Fruit fly (Drosophila melanogaster): ENCODE data around the gene CG31342.

CG31342 gene

DNA sequence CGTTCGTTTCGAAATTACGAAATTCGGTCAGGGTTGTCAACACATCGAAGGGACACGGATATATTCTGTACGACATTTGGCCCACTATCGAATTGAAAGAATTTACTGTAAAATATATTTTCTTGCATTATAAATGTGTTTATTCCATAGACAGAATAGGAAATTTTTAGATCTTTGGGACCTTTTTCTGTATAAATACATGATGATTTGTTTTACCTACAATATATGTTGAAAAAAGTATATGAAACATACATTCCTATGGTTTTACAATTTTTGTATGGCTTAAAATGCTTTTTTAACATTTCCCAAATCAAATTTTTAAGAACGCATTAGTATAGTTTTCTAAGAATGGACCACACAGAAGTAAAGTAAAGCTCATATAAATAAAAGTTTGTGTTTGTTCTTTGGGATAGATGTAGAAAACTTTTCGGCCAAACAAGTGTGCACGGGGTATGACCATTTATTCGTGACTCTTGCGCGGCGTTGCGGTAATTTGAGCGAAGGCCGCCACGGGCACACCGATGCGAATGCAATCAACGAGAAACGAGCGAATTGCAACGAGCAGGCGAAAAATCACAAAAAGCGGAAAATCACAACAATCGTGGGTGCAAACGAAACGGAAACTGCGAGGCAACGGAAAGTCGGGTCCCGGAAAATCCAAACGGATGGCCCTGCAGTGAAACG lies 11.9 kb downstream of the CG31342 start, which contains the start of the genes CG17327, CG44194 and CG7518 (continued):
- no peak for TF ChIP-seq cad (GFP tag; optimal IDR thresholded peaks at IDR 0.05)
- no peak for TF ChIP-seq CG8478 (optimal IDR thresholded peaks at IDR 0.05)
- TF ChIP-seq Eip74EF (GFP tag; optimal IDR thresholded peaks at IDR 0.05): no peak
- no peak for TF ChIP-seq abd-A (tag; optimal IDR thresholded peaks at IDR 0.05)
- TF ChIP-seq eyg (GFP tag; optimal IDR thresholded peaks at IDR 0.05): no peak
- peak; percentile 11 for TF ChIP-seq CG1602 (GFP tag; optimal IDR thresholded peaks at IDR 0.05)
- no peak for TF ChIP-seq fd3F (GFP tag; optimal IDR thresholded peaks at IDR 0.05)
- TF ChIP-seq ems (GFP tag; optimal IDR thresholded peaks at IDR 0.05): no peak
- no peak for TF ChIP-seq CG1792 (GFP tag; optimal IDR thresholded peaks at IDR 0.05)
- no peak for TF ChIP-seq CG6854 (GFP tag; optimal IDR thresholded peaks at IDR 0.05)
- no peak for TF ChIP-seq Adf1 (GFP tag; IDR thresholded peaks at IDR 0.05)
- no peak for TF ChIP-seq h (optimal IDR thresholded peaks at IDR 0.05)
- peak; percentile 41 for TF ChIP-seq stwl (tag; optimal IDR thresholded peaks at IDR 0.05)
- TF ChIP-seq p53 (GFP tag; optimal IDR thresholded peaks at IDR 0.05): no peak
- TF ChIP-seq CG13296 (GFP tag; optimal IDR thresholded peaks at IDR 0.05): no peak
- TF ChIP-seq amos (GFP tag; IDR thresholded peaks at IDR 0.05; ENCODE audit: partially characterized antibody): peak; percentile 51
- TF ChIP-seq CG12155 (GFP tag; optimal IDR thresholded peaks at IDR 0.05): peak; percentile 99
- no peak for TF ChIP-seq seq (GFP tag; IDR thresholded peaks at IDR 0.05)
- TF ChIP-seq NfI (GFP tag; optimal IDR thresholded peaks at IDR 0.05): no peak
- peak; percentile 9 for TF ChIP-seq CG8924 (tag; optimal IDR thresholded peaks at IDR 0.05)
- no peak for TF ChIP-seq fd64A (GFP tag; optimal IDR thresholded peaks at IDR 0.05)
- TF ChIP-seq HHEX (GFP tag; optimal IDR thresholded peaks at IDR 0.05): no peak
- peak; percentile 54 for TF ChIP-seq sens (GFP tag)
- TF ChIP-seq lbe (GFP tag; optimal IDR thresholded peaks at IDR 0.05): no peak
- no peak for TF ChIP-seq Aef1 (GFP tag; IDR thresholded peaks at IDR 0.05)
- no peak for TF ChIP-seq CG33557 (GFP tag; optimal IDR thresholded peaks at IDR 0.05)
- no peak for TF ChIP-seq Stat92E (GFP tag; optimal IDR thresholded peaks at IDR 0.05)
- no peak for TF ChIP-seq CG4282 (GFP tag; optimal IDR thresholded peaks at IDR 0.05)
- no peak for TF ChIP-seq CG10565 (GFP tag; optimal IDR thresholded peaks at IDR 0.05)
- TF ChIP-seq cas (GFP tag; IDR thresholded peaks at IDR 0.05): no peak
- no peak for TF ChIP-seq Fer3 (tag; optimal IDR thresholded peaks at IDR 0.05)
- TF ChIP-seq jigr1 (GFP tag; IDR thresholded peaks at IDR 0.05): no peak
- no peak for TF ChIP-seq oc (tag; optimal IDR thresholded peaks at IDR 0.05)
- TF ChIP-seq gt (GFP tag; IDR thresholded peaks at IDR 0.05): no peak
- TF ChIP-seq Bteb2 (GFP tag; optimal IDR thresholded peaks at IDR 0.05): no peak
- TF ChIP-seq CG7745 (tag; optimal IDR thresholded peaks at IDR 0.05): no peak
- peak; percentile 35; the same call in 1 of the 3 replicates for TF ChIP-seq CG34422 (GFP tag; IDR thresholded peaks at IDR 0.05)
- no peak for TF ChIP-seq pros (GFP tag; optimal IDR thresholded peaks at IDR 0.05)
- TF ChIP-seq esg (GFP tag; conservative IDR thresholded peaks at IDR 0.05): no peak
- no peak for TF ChIP-seq CG6654 (GFP tag; optimal IDR thresholded peaks at IDR 0.05)
- no peak for TF ChIP-seq CG2129 (GFP tag; IDR thresholded peaks at IDR 0.05; ENCODE audit: partially characterized antibody)
- TF ChIP-seq grn (GFP tag; optimal IDR thresholded peaks at IDR 0.05): no peak
- no peak for TF ChIP-seq sc (optimal IDR thresholded peaks at IDR 0.05)
- TF ChIP-seq sc (GFP tag; optimal IDR thresholded peaks at IDR 0.05): no peak
- peak; percentile 52 for TF ChIP-seq Scr (GFP tag; IDR thresholded peaks at IDR 0.05; ENCODE audit: partially characterized antibody)
- TF ChIP-seq jumu (GFP tag; optimal IDR thresholded peaks at IDR 0.05): no peak
- no peak for TF ChIP-seq CG9817 (tag; optimal IDR thresholded peaks at IDR 0.05)
- TF ChIP-seq Hey (tag; optimal IDR thresholded peaks at IDR 0.05): no peak
- no peak for TF ChIP-seq bcd (GFP tag; optimal IDR thresholded peaks at IDR 0.05)
- TF ChIP-seq Jarid2 (GFP tag; optimal IDR thresholded peaks at IDR 0.05): no peak
- TF ChIP-seq Neu2 (GFP tag; optimal IDR thresholded peaks at IDR 0.05; ENCODE audit: borderline replicate concordance): no peak
